Worm (Caenorhabditis elegans) whole organism, late embryonic: ENCODE measurements around the gene erd-2.2.

Source experiments
- C08G9.2 ChIP-seq: sonication (generic microtip); optimal IDR thresholded peaks from 2 replicates; lab custom pipeline; 2016; ENCODE audit warnings: mild to moderate bottlenecking, missing genetic modification characterization, moderate library complexity, missing compliant biosample characterization
- C38D4.7 ChIP-seq: fragments of 200-800 bp; sonication (Bioruptor generic); optimal IDR thresholded peaks from 2 replicates; lab custom pipeline; 2018; ENCODE audit warnings: mild to moderate bottlenecking, missing genetic modification characterization, moderate library complexity, missing compliant biosample characterization
- K02D7.2 ChIP-seq: sonication (generic microtip); optimal IDR thresholded peaks from 2 replicates; lab custom pipeline; 2017; ENCODE audit warnings: mild to moderate bottlenecking, missing genetic modification characterization, missing compliant biosample characterization
- K09A11.1 ChIP-seq: sonication (generic microtip); optimal IDR thresholded peaks from 2 replicates; lab custom pipeline; 2017; ENCODE audit warnings: antibody characterized with exemption, mild to moderate bottlenecking, missing genetic modification characterization, missing compliant biosample characterization; ENCODE audit not compliant: insufficient read depth
- T23F11.4 ChIP-seq: fragments of 200-800 bp; sonication (Bioruptor generic); optimal IDR thresholded peaks from 2 replicates; lab custom pipeline; 2018; ENCODE audit warnings: mild to moderate bottlenecking, missing genetic modification characterization, missing compliant biosample characterization
- Y22D7AL.16 ChIP-seq: sonication (generic microtip); optimal IDR thresholded peaks from 2 replicates; lab custom pipeline; 2016; ENCODE audit warnings: missing genetic modification characterization, missing compliant biosample characterization
- ahr-1 ChIP-seq: sonication (generic microtip); optimal IDR thresholded peaks from 2 replicates; lab custom pipeline; 2016; ENCODE audit warnings: missing genetic modification characterization, missing compliant biosample characterization
- ama-1 ChIP-seq: fragments of 150-350 bp; optimal IDR thresholded peaks from 2 replicates; lab custom pipeline; 2014
- ceh-18 ChIP-seq: sonication (generic microtip); optimal IDR thresholded peaks from 2 replicates; lab custom pipeline; 2016; ENCODE audit warnings: missing genetic modification characterization, missing compliant biosample characterization
- ceh-19 ChIP-seq: fragments of 200-800 bp; sonication (Bioruptor generic); optimal IDR thresholded peaks from 2 replicates; lab custom pipeline; 2018; ENCODE audit warnings: mild to moderate bottlenecking, missing genetic modification characterization, missing compliant biosample characterization
- ceh-31 ChIP-seq: sonication (generic microtip); optimal IDR thresholded peaks from 2 replicates; lab custom pipeline; 2016; ENCODE audit warnings: missing genetic modification characterization, missing compliant biosample characterization
- ceh-45 ChIP-seq: fragments of 200-800 bp; sonication (Bioruptor generic); IDR thresholded peaks from 2 replicates; pipeline ENCODE4 v1.3.6; 2022; ENCODE audit warnings: missing genetic modification reagents, missing genetic modification characterization, missing compliant biosample characterization
- ceh-6 ChIP-seq: fragments of 200-800 bp; sonication (Bioruptor generic); optimal IDR thresholded peaks from 2 replicates; lab custom pipeline; 2018; ENCODE audit warnings: mild to moderate bottlenecking, missing genetic modification characterization, missing compliant biosample characterization
- dmd-4 ChIP-seq: sonication (generic microtip); optimal IDR thresholded peaks from 2 replicates; lab custom pipeline; 2016; ENCODE audit warnings: borderline replicate concordance, missing genetic modification characterization, missing compliant biosample characterization
- elt-2 ChIP-seq: sonication (generic microtip); optimal IDR thresholded peaks from 2 replicates; lab custom pipeline; 2016; ENCODE audit warnings: missing genetic modification reagents, missing genetic modification characterization, missing compliant biosample characterization
- elt-4 ChIP-seq: sonication (generic microtip); optimal IDR thresholded peaks from 2 replicates; lab custom pipeline; 2016; ENCODE audit warnings: missing genetic modification characterization, missing compliant biosample characterization
- ets-4 ChIP-seq: sonication (generic microtip); optimal IDR thresholded peaks from 2 replicates; lab custom pipeline; 2016; ENCODE audit warnings: missing genetic modification characterization, missing compliant biosample characterization
- fax-1 ChIP-seq: sonication (generic microtip); optimal IDR thresholded peaks from 2 replicates; lab custom pipeline; 2016; ENCODE audit warnings: missing genotype, missing genetic modification characterization, missing compliant biosample characterization
- gmeb-2 ChIP-seq: sonication (generic microtip); optimal IDR thresholded peaks from 2 replicates; lab custom pipeline; 2016; ENCODE audit warnings: missing genetic modification characterization, inconsistent platforms, missing compliant biosample characterization
- hlh-15 ChIP-seq: sonication (generic microtip); optimal IDR thresholded peaks from 2 replicates; lab custom pipeline; 2016; ENCODE audit warnings: missing genetic modification characterization, missing compliant biosample characterization
- hlh-30 ChIP-seq: sonication (generic microtip); optimal IDR thresholded peaks from 2 replicates; lab custom pipeline; 2017; ENCODE audit warnings: antibody characterized with exemption, missing genetic modification characterization, missing compliant biosample characterization; ENCODE audit not compliant: insufficient read depth
- hlh-6 ChIP-seq: sonication (generic microtip); optimal IDR thresholded peaks from 2 replicates; lab custom pipeline; 2016; ENCODE audit warnings: missing genotype, missing genetic modification characterization, missing compliant biosample characterization
- lin-11 ChIP-seq: fragments of 200-800 bp; sonication (Bioruptor generic); optimal IDR thresholded peaks from 2 replicates; lab custom pipeline; 2018; ENCODE audit warnings: mild to moderate bottlenecking, missing genetic modification characterization, missing compliant biosample characterization
- pag-3 ChIP-seq: sonication (generic microtip); optimal IDR thresholded peaks from 2 replicates; lab custom pipeline; 2016; ENCODE audit warnings: missing compliant biosample characterization, missing genetic modification characterization, borderline replicate concordance
- pha-4 ChIP-seq: fragments of 150-350 bp; optimal IDR thresholded peaks from 2 replicates; lab custom pipeline; 2018; ENCODE audit warnings: missing biosample characterization, missing genetic modification reagents, missing genetic modification characterization
- pqm-1 ChIP-seq: sonication (generic microtip); optimal IDR thresholded peaks from 2 replicates; lab custom pipeline; 2016; ENCODE audit warnings: missing genetic modification characterization, missing compliant biosample characterization
- ref-2 ChIP-seq: sonication (generic microtip); optimal IDR thresholded peaks from 2 replicates; lab custom pipeline; 2016; ENCODE audit warnings: missing genetic modification characterization, missing compliant biosample characterization
- rnt-1 ChIP-seq: sonication (generic microtip); optimal IDR thresholded peaks from 2 replicates; lab custom pipeline; 2016; ENCODE audit warnings: missing genetic modification characterization, missing compliant biosample characterization
- sox-2 ChIP-seq: fragments of 200-800 bp; sonication (Bioruptor generic); IDR thresholded peaks from 2 replicates; pipeline ENCODE4 v1.3.6; 2022; ENCODE audit warnings: missing genetic modification reagents, missing genetic modification characterization, missing compliant biosample characterization
- sox-4 ChIP-seq: sonication (generic microtip); optimal IDR thresholded peaks from 2 replicates; lab custom pipeline; 2017; ENCODE audit warnings: mild to moderate bottlenecking, missing genetic modification characterization, inconsistent platforms, missing compliant biosample characterization
- unc-3 ChIP-seq, 2 experiments: fragments of 200-800 bp in 1 of 2; sonication (Bioruptor generic) in 1 of 2; sonication (generic microtip) in 1 of 2; conservative IDR thresholded peaks in 1 of 2; optimal IDR thresholded peaks in 1 of 2; 2 replicates each; pipeline versions ENCODE4 v1.3.6 to Lab custom; 2016 to 2022; ENCODE audit warnings: missing compliant biosample characterization in 2 of 2, missing genetic modification characterization in 2 of 2, missing genetic modification reagents in 1 of 2
- unc-42 ChIP-seq: sonication (generic microtip); optimal IDR thresholded peaks from 2 replicates; lab custom pipeline; 2016; ENCODE audit warnings: missing genotype, missing genetic modification characterization, missing compliant biosample characterization
- unc-55 ChIP-seq: sonication (generic microtip); optimal IDR thresholded peaks from 2 replicates; lab custom pipeline; 2017; ENCODE audit warnings: missing biosample characterization, missing genetic modification reagents, missing genetic modification characterization
- unc-86 ChIP-seq: sonication (generic microtip); optimal IDR thresholded peaks from 2 replicates; lab custom pipeline; 2016; ENCODE audit warnings: missing genetic modification characterization, missing compliant biosample characterization

The erd-2.2 gene

ce11 chrIII:5906749-5907148, at the start of gene erd-2.2:
Gene erd-2.2, plus strand, starts transcription at chrIII:5907049.
- TF ChIP-seq sox-2 (GFP tag; lab: Robert Waterston, UW): no peak
- no peak for TF ChIP-seq K02D7.2 (tag; lab: Kevin White, UChicago)
- no peak for TF ChIP-seq C08G9.2 (tag; lab: Kevin White, UChicago)
- no peak for TF ChIP-seq unc-86 (tag; lab: Kevin White, UChicago)
- TF ChIP-seq dmd-4 (tag; lab: Kevin White, UChicago): no peak
- TF ChIP-seq gmeb-2 (tag; lab: Kevin White, UChicago): no peak
- no peak for TF ChIP-seq lin-11 (tag; lab: Kevin White, UChicago)
- no peak for TF ChIP-seq hlh-6 (tag; lab: Kevin White, UChicago)
- TF ChIP-seq ceh-31 (tag; lab: Kevin White, UChicago): no peak
- no peak for TF ChIP-seq elt-2 (tag; lab: Kevin White, UChicago)
- no peak for TF ChIP-seq fax-1 (tag; lab: Kevin White, UChicago)

- TF ChIP-seq ama-1 (lab: Kevin White, UChicago): no peak
Observed at ce11 chrIII:5859008-5859407, 47.8 kb upstream of the erd-2.2 start, which contains the start of gene dpf-4. Gene dpf-4, plus strand, starts transcription at chrIII:5859308.

DNA sequence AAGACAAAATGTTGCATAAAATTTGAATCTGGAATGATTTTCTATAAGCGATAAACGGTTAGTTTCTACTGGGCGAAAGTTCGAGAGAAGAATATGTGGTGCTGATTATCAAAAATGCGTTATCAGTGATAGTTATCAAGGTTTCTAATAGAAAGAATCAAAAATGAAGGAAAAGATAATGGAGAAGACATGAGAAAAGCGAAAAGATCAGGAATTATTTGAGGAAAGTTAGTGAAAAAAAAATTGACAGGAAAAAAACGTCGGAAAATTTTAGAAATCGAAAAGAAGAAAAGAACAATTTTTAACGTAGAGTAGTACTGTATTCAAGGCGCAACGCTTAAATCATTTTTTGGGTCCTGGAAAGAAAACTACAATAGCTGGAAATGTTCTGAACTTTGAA, 43.1 kb upstream of the erd-2.2 start, which contains the start of gene dnpp-1:
dnpp-1 (minus strand) TSS at position 30 of the 400 bp plus-strand sequence.
- no peak for TF ChIP-seq elt-4 (tag; lab: Kevin White, UChicago)
- peak; percentile 95 for TF ChIP-seq elt-2 (tag; lab: Kevin White, UChicago)

DNA sequence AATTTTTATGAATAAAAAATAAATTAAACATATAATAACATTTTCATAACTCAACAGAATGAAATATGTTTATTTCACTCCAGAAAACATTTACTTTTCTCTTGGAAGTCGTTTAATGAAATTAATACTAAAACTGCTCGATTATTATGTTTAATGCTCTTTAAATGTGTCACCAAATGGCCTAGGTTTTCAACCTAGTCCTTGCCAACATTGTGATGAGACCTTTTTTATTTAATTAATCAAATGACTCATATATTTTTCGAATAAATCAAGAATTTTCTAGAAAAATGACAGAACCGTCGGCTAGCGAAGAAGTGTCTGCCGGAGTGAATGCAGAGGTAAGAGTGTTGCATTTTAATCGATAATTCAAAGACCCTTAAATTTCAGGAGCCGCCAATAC, 42.6 kb upstream of the erd-2.2 start, which contains the start of gene rabn-5:
rabn-5 (plus strand) TSS at position 284 of the 400 bp plus-strand sequence.
- TF ChIP-seq ceh-45 (GFP tag; lab: Robert Waterston, UW) (no peak), ceh-19 (GFP tag; lab: Kevin White, UChicago) (no peak), ref-2 (tag; lab: Kevin White, UChicago) (no peak), ceh-6 (GFP tag; lab: Kevin White, UChicago) (no peak), unc-42 (tag; lab: Kevin White, UChicago) (peak; percentile 58), gmeb-2 (tag; lab: Kevin White, UChicago) (no peak), pag-3 (tag; lab: Kevin White, UChicago) (no peak), rnt-1 (no peak), ahr-1 (tag; lab: Kevin White, UChicago) (no peak), unc-3 (GFP tag; conservative IDR thresholded peaks at IDR 0.05; lab: Robert Waterston, UW) (no peak), unc-3 (tag; optimal IDR thresholded peaks at IDR 0.05; lab: Kevin White, UChicago) (no peak), hlh-15 (tag; lab: Kevin White, UChicago) (no peak), sox-4 (no peak), T23F11.4 (GFP tag; lab: Kevin White, UChicago) (no peak), pha-4 (no peak), ets-4 (tag; lab: Kevin White, UChicago) (peak; percentile 42), lin-11 (tag; lab: Kevin White, UChicago) (no peak), pqm-1 (no peak), ceh-18 (tag; lab: Kevin White, UChicago) (no peak), K09A11.1 (tag; lab: Kevin White, UChicago) (no peak), unc-55 (GFP tag; lab: Kevin White, UChicago) (peak; percentile 12), Y22D7AL.16 (tag; lab: Kevin White, UChicago) (no peak), hlh-30 (tag; lab: Kevin White, UChicago) (no peak), C38D4.7 (GFP tag; lab: Kevin White, UChicago) (no peak)
